ENCODE assay signal across 1 fruit fly cellular context in the genomic region with DNA sequence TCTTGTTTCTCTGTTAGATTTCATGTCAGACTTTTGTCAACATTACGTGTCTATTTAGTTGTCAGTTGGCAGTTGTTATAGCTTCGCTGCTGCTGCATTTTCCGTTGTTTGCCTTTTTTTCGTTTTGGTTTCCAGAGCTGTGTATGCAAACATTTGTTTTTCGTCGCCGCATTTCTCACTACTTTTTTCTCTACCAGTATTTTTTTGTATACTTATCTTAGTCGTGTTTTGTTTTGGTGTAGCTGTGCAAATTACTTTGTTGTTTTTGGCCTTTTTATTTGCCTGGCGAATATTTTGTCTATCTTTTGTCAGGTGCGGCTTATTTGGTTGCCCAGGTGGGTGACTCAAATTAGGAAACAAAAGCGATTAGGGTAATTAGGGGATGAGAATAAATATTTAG.
TF ChIP-seq lines count a peak whose summit lies in the region.

No protein-coding gene starts in this region.

TF ChIP-seq in whole organism, embryonic, 481 proteins besides CTCF, POLR2A, EP300 and RAD21 (continued from another document):
- TF ChIP-seq CG7745 (tag; optimal IDR thresholded peaks at IDR 0.05; lab: Kevin White, UChicago) (no peak), eve (GFP tag; optimal IDR thresholded peaks at IDR 0.05; lab: Kevin White, UChicago) (no peak), hb (GFP tag; IDR thresholded peaks at IDR 0.05; lab: Robert Waterston, UW; ENCODE audit: partially characterized antibody) (no peak), pfk (GFP tag; optimal IDR thresholded peaks at IDR 0.05; lab: Kevin White, UChicago) (no peak), grau (tag; optimal IDR thresholded peaks at IDR 0.05; lab: Kevin White, UChicago) (no peak), CG7987 (GFP tag; optimal IDR thresholded peaks at IDR 0.05; lab: Kevin White, UChicago) (no peak), NK7.1 (GFP tag; optimal IDR thresholded peaks at IDR 0.05; lab: Kevin White, UChicago) (no peak), CG15601 (tag; optimal IDR thresholded peaks at IDR 0.05; lab: Kevin White, UChicago) (peak; percentile 8), PHDP (tag; optimal IDR thresholded peaks at IDR 0.05; lab: Kevin White, UChicago) (peak; percentile 10), chif (GFP tag; optimal IDR thresholded peaks at IDR 0.05; lab: Kevin White, UChicago) (no peak), E2f1 (GFP tag; IDR thresholded peaks at IDR 0.05; lab: Robert Waterston, UW) (no peak), CG18011 (GFP tag; optimal IDR thresholded peaks at IDR 0.05; lab: Kevin White, UChicago) (no peak), Opbp (GFP tag; IDR thresholded peaks at IDR 0.05; lab: Robert Waterston, UW; ENCODE audit: partially characterized antibody) (no peak), tgo (GFP tag; IDR thresholded peaks at IDR 0.05; lab: Robert Waterston, UW) (no peak), bowl (GFP tag; IDR thresholded peaks at IDR 0.05; lab: Robert Waterston, UW) (no peak), CG15269 (tag; optimal IDR thresholded peaks at IDR 0.05; lab: Kevin White, UChicago) (no peak), ab (GFP tag; optimal IDR thresholded peaks at IDR 0.05; lab: Kevin White, UChicago) (no peak), Dip3 (GFP tag; optimal IDR thresholded peaks at IDR 0.05; lab: Kevin White, UChicago) (no peak), tna (GFP tag; IDR thresholded peaks at IDR 0.05; lab: Robert Waterston, UW; ENCODE audit: partially characterized antibody) (no peak), dmrt11E (tag; optimal IDR thresholded peaks at IDR 0.05; lab: Kevin White, UChicago) (no peak), ci (GFP tag; IDR thresholded peaks at IDR 0.05; lab: Robert Waterston, UW) (peak; percentile 33; the same call in 1 of the 3 replicates), CG17612 (GFP tag; IDR thresholded peaks at IDR 0.05; lab: Robert Waterston, UW) (no peak), CG32767 (GFP tag; IDR thresholded peaks at IDR 0.05; lab: Robert Waterston, UW) (no peak), CG2712 (tag; optimal IDR thresholded peaks at IDR 0.05; lab: Kevin White, UChicago) (no peak), Adf1 (GFP tag; IDR thresholded peaks at IDR 0.05; lab: Robert Waterston, UW) (no peak), hbn (GFP tag; IDR thresholded peaks at IDR 0.05; lab: Robert Waterston, UW; ENCODE audit: partially characterized antibody) (no peak), CG3407 (GFP tag; optimal IDR thresholded peaks at IDR 0.05; lab: Kevin White, UChicago) (no peak), Deaf1 (tag; optimal IDR thresholded peaks at IDR 0.05; lab: Kevin White, UChicago) (no peak), unpg (GFP tag; optimal IDR thresholded peaks at IDR 0.05; lab: Kevin White, UChicago) (no peak), CG4707 (GFP tag; optimal IDR thresholded peaks at IDR 0.05; lab: Kevin White, UChicago) (no peak), sqz (GFP tag; optimal IDR thresholded peaks at IDR 0.05; lab: Kevin White, UChicago) (no peak), Usf (GFP tag; optimal IDR thresholded peaks at IDR 0.05; lab: Kevin White, UChicago) (no peak), CG1529 (GFP tag; optimal IDR thresholded peaks at IDR 0.05; lab: Kevin White, UChicago) (no peak), ken (GFP tag; IDR thresholded peaks at IDR 0.05; lab: Robert Waterston, UW) (0 out of 3 replicates have a peak, but pooled peaks have one; percentile 22), CG1647 (GFP tag; optimal IDR thresholded peaks at IDR 0.05; lab: Kevin White, UChicago) (no peak), HmgZ (tag; optimal IDR thresholded peaks at IDR 0.05; lab: Kevin White, UChicago) (no peak), gem (tag; optimal IDR thresholded peaks at IDR 0.05; lab: Kevin White, UChicago) (peak; percentile 7), CG2889 (GFP tag; IDR thresholded peaks at IDR 0.05; lab: Robert Waterston, UW) (no peak), sens (GFP tag; lab: Kevin White, UChicago) (peak; percentile 40), dimm (GFP tag; IDR thresholded peaks at IDR 0.05; lab: Robert Waterston, UW) (no peak), CG15514 (GFP tag; optimal IDR thresholded peaks at IDR 0.05; lab: Kevin White, UChicago) (peak; percentile 3), CG8290 (GFP tag; optimal IDR thresholded peaks at IDR 0.05; lab: Kevin White, UChicago) (no peak), CG8290 (tag; optimal IDR thresholded peaks at IDR 0.05; lab: Kevin White, UChicago) (no peak), CG10431 (GFP tag; optimal IDR thresholded peaks at IDR 0.05; lab: Kevin White, UChicago) (peak; percentile 3), CG43689 (GFP tag; IDR thresholded peaks at IDR 0.05; lab: Robert Waterston, UW) (no peak), gsb-n (tag; optimal IDR thresholded peaks at IDR 0.05; lab: Kevin White, UChicago) (peak; percentile 6), Abd-B (GFP tag; optimal IDR thresholded peaks at IDR 0.05; lab: Kevin White, UChicago) (no peak), cg (GFP tag; optimal IDR thresholded peaks at IDR 0.05; lab: Kevin White, UChicago) (no peak), eyg (GFP tag; optimal IDR thresholded peaks at IDR 0.05; lab: Kevin White, UChicago) (no peak), emc (GFP tag; optimal IDR thresholded peaks at IDR 0.05; lab: Kevin White, UChicago) (no peak), Taf1 (GFP tag; IDR thresholded peaks at IDR 0.05; lab: Robert Waterston, UW) (no peak), luna (GFP tag; optimal IDR thresholded peaks at IDR 0.05; lab: Kevin White, UChicago) (no peak), YL-1 (GFP tag; optimal IDR thresholded peaks at IDR 0.05; lab: Kevin White, UChicago) (no peak)
